Fruit fly (Drosophila melanogaster) whole organism: ENCODE data around the gene nAChRbeta3.
A peak's percentile ranks its signal among the peaks of the same experiment; 100 is the strongest.

ENCODE experiments used
- CG8478 ChIP-seq: fragments of >200 bp; optimal IDR thresholded peaks from 2 replicates; lab custom pipeline; 2018; ENCODE audit warnings: inconsistent platforms
- Dll ChIP-seq: fragments of >200 bp; optimal IDR thresholded peaks from 2 replicates; lab custom pipeline; 2017
- EcR ChIP-seq, 2 experiments: fragments of >200 bp; optimal IDR thresholded peaks; 2 replicates each; lab custom pipeline; 2017; ENCODE audit warnings: missing biosample characterization in 2 of 2, missing genetic modification characterization in 2 of 2, missing genetic modification reagents in 2 of 2
- pan ChIP-seq: fragments of >200 bp; optimal IDR thresholded peaks from 2 replicates; lab custom pipeline; 2017
- psq ChIP-seq: fragments of >200 bp; optimal IDR thresholded peaks from 2 replicates; lab custom pipeline; 2017
- usp ChIP-seq: fragments of >200 bp; optimal IDR thresholded peaks from 2 replicates; lab custom pipeline; 2017; ENCODE audit warnings: missing biosample characterization, missing genetic modification characterization, mixed read lengths

nAChRbeta3 gene

DNA sequence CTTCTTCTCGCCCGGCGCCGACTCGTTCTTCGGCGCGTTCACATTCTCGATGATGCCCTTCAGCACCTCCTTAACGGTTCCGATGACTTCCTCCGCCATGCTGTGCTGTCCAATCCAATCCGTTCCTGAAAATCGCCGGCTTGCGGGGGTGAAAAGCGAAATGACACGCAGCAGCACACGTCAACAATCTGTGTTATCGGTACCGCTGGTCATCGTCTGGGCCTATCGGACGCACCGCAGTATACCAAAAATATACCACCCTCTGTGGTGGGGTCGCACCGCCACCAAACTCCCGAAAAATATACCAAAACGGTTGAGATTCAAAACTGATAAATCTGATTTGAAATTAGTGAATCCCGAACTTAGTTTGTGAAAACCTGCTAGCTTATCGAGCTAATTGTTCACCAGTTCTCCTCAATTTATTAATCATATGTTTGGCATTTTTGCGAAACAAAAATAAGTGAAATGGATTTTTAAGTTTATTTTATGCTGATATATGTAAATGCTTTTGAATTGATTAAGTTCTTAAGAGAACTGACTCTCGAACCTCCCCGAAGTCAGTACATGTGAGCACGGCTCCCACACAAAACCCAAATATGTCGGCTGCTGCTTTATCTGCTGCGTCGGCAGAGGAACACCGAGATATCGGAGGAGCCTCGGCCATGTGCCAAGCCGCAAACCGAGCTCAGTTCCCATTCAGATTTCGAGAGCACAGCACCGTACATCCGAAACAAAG lies at the start of gene nAChRbeta3, which contains the start of gene Spp:
Gene nAChRbeta3 (plus strand): TSS at position 686 of the 736 bp plus-strand sequence.
Gene Spp (minus strand): TSS at position 210 of the 736 bp plus-strand sequence.
- TF ChIP-seq CG8478 (lab: Kevin White, UChicago), result no peak
- TF ChIP-seq psq, result no peak
- TF ChIP-seq usp (GFP tag; lab: Kevin White, UChicago), result no peak
- no peak for TF ChIP-seq pan (lab: Kevin White, UChicago)
- no peak for TF ChIP-seq EcR (GFP tag; optimal IDR thresholded peaks at IDR 0.05; lab: Kevin White, UChicago)
- TF ChIP-seq Dll (lab: Kevin White, UChicago), result no peak

DNA sequence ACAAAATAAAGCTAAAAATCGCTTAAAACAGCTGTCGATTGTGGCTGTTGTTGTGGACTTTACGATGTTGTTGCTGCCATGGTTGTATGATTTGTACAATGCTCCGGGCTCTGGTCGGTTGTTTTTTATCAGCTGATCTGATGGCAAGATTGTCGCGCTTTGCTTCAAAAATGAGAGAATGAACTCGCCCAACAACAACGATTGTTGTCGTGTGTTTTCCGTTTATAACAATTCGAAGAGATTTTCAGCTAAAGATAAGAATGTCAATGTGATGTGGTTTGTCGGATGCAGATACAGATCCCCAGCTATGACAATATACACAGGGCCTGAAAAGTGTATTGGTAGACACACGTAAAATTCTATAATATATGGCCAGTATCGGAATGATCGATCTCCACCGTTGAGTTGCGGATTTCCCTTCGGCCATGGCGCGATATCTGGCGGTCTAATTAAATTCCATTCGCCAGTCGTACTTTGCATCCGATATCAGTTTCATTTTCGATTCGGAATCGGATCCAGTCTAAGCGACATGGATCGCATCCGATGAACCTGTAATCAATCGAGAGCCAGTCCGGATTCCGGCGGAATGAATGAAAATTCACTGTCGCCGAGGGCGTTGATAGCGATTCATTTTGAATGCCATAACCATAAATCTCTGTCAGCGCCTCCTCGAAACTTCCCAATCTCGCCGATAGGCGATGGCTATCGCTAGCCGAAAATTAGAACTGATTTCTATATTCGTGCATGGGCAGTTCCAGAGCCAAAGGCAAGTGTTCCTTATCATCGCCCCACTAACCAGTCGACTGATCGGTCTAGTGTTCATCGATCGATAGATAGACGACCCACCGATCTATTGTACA lies 49.3 kb upstream of the nAChRbeta3 start:
- no peak for TF ChIP-seq CG8478 (lab: Kevin White, UChicago)
- no peak for TF ChIP-seq Dll (lab: Kevin White, UChicago)
- TF ChIP-seq psq, result no peak
- no peak for TF ChIP-seq EcR (GFP tag; optimal IDR thresholded peaks at IDR 0.05; lab: Kevin White, UChicago)
- no peak for TF ChIP-seq pan (lab: Kevin White, UChicago)
- TF ChIP-seq usp (GFP tag; lab: Kevin White, UChicago), result no peak

DNA sequence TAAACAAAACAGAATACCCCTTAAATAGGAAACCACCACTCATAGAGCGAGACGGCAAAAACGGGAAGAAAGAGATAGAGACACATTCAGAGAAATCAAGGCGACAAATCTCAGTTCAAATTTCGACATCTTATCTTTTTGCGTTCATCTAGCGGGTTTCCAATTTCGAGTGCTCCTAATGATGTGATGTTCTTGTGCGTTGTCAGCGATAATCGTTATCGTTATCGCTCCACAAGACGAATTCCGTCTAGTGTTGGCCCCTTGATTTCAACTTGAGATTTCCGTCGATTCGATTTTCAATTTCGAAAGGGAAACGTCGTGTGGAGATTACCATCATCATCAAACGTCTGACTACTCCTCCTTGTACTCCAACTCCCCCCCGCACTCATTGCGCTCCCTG lies 48.5 kb upstream of the nAChRbeta3 start:
- TF ChIP-seq Dll (lab: Kevin White, UChicago), result no peak
- no peak for TF ChIP-seq pan (lab: Kevin White, UChicago)
- no peak for TF ChIP-seq CG8478 (lab: Kevin White, UChicago)
- TF ChIP-seq EcR (GFP tag; optimal IDR thresholded peaks at IDR 0.05; lab: Kevin White, UChicago), result no peak
- TF ChIP-seq psq, result no peak
- no peak for TF ChIP-seq usp (GFP tag; lab: Kevin White, UChicago)

DNA sequence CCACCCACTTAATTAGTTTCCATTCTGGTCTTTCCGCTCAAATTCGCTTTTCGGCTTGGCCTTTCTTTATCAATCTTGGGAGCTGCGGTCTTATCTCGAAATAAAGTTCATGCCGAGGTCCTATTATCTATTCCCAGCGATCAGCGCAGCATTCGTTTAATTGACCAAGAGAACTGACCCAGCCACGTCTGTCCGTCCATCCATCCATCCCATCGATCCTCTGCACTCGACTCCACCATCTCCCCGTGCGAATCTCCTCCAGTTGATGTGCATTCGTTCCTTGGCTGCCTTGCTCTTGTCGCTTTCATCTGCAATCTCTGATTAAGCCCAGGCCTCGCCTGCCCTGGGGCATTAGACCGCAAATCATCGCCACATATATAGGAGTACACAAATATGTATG lies 48.1 kb upstream of the nAChRbeta3 start:
- TF ChIP-seq CG8478 (lab: Kevin White, UChicago) (no peak), EcR (GFP tag; optimal IDR thresholded peaks at IDR 0.05; lab: Kevin White, UChicago) (no peak), Dll (lab: Kevin White, UChicago) (no peak), psq (no peak), pan (lab: Kevin White, UChicago) (no peak), usp (GFP tag; lab: Kevin White, UChicago) (no peak)

DNA sequence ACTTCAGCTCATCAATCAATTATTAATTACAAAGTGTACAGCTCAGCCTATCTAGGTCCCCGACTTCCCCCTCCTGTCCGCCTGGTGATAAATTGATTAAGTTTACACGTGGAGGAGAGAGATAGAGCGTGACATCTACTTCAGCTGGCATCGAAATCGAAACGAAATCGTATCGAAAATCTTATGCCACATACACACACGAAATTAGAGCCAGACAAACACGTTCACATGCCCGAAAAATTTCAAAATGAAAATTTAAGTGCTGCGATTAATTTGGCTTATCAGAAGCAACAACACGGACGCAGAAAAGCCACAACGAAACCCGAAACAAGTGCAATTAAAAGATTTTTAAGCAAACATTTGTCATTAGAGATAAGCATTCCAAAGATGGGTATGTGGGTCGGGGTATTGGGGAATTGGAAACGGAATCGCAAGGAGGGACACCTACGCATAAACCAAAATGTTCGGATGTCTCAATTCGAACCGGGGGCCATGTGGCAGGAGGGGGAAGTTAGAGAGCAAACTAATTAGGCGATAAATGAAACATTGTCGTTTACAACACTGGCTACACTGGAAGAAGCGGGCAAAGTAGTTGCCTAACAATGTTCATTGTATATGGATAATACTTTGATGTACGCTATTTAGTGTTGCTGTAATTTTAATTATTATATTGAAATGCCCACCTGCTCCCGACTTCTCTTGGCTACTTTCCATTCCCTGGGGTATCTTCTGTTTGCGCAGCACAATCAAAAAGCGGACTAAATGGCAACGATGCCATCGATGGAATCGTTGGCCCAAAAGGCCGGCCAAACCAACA lies 47.1 kb upstream of the nAChRbeta3 start:
- TF ChIP-seq Dll (lab: Kevin White, UChicago), result no peak
- TF ChIP-seq EcR (GFP tag; optimal IDR thresholded peaks at IDR 0.05; lab: Kevin White, UChicago), result no peak
- TF ChIP-seq usp (GFP tag; lab: Kevin White, UChicago), result no peak

DNA sequence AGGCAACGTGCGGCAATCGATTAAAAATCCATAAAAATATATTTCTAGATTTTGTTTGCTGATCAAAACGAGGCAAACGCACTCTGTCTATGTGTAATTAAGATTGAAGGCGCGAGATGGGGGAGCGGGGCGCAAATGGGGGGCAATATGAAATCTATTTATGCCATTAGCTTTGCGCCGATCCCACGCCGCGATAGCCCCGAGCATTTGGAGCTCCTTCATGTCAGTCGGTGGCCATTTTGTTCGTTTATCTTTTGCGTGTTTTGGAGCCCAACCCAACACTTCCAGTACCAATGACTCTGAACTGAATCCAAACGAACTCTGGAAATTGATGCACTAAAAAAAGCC lies 46.5 kb upstream of the nAChRbeta3 start:
- TF ChIP-seq Dll (lab: Kevin White, UChicago) (no peak), pan (lab: Kevin White, UChicago) (no peak), usp (GFP tag; lab: Kevin White, UChicago) (no peak), psq (no peak), EcR (GFP tag; optimal IDR thresholded peaks at IDR 0.05; lab: Kevin White, UChicago) (no peak), CG8478 (lab: Kevin White, UChicago) (no peak)

DNA sequence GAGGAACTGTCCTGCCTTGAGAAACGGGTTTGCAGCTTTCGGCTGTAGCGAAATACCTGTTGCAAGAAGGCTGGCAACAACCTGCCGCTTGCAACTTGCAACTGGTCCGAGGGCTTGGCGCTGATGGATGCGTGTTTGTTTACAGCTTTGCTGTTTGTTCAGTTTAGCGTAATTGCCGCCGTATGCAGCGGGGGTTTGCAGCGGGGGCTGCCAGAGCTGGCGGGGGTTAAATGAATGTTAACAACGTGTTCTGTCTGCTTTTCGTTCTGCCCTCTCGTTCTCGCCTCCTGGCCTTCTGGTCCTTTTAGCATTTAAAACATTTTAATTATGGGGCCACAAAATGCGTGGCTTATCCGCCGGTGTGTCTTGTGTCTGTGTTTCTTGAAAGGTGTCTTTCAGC lies 45.0 kb upstream of the nAChRbeta3 start:
- TF ChIP-seq Dll (lab: Kevin White, UChicago) (peak; percentile 49), EcR (GFP tag; optimal IDR thresholded peaks at IDR 0.05; lab: Kevin White, UChicago) (no peak)

DNA sequence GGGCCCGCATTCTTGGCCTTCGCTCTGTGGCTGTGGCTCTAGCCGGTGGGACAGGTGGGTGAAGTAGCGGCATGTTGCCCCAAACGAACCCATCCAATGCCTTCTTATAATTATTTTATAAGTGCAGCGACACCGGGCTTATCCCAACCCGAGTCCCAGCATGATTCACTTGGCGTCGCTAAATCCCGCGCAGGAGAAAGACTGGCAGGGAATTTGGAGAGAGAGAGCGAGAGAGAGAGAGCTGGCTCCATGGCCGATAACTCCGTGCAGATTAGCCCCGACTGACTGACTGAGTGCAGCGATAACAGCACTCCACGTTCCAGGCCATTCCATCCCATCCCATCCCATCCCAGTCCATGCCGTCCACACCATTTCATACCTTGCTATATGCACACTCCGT lies 43.3 kb upstream of the nAChRbeta3 start:
- TF ChIP-seq usp (GFP tag; lab: Kevin White, UChicago), result no peak
- no peak for TF ChIP-seq pan (lab: Kevin White, UChicago)

DNA sequence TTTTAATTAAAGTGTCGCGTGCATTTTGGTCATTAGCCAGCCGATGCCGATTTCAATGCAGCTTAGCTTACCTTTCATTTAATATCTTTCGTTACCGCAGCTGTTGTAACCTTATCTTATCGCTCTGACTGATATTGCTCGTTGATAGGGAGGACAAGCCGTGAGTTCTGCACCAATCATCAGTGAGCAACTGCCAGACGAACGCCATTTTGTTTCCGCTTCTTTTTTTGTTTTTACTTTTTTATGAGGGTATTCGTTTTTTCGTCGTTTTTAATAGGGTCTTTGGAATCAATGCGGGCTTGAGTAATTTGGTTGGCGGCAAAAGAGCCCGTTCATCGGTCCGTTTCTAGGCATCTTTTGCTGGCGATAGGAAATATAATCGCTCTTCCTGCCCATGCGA lies 39.9 kb upstream of the nAChRbeta3 start:
- TF ChIP-seq Dll (lab: Kevin White, UChicago) (no peak), pan (lab: Kevin White, UChicago) (no peak), CG8478 (lab: Kevin White, UChicago) (no peak), EcR (GFP tag; optimal IDR thresholded peaks at IDR 0.05; lab: Kevin White, UChicago) (no peak), psq (no peak), usp (GFP tag; lab: Kevin White, UChicago) (no peak)

DNA sequence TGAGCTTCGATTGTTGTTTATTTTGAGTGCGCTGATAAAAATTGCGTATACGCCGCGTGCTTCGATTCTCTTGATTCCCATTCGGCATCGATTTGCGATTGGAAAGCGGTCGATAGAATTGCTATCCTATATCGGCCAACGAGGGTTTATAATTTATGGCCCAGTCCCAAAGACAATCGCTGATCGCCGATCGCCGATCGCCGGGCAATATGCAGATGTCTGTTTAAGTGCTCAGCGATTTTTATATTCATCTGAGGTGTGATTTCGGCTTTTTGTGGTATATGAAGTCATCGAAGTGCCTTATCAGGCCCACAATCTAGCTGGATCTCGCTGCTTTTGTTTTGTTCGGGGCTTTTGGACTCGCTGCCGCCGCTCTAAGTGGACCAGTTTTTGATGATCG lies 38.5 kb upstream of the nAChRbeta3 start:
- no peak for TF ChIP-seq Dll (lab: Kevin White, UChicago)
- no peak for TF ChIP-seq usp (GFP tag; lab: Kevin White, UChicago)
- no peak for TF ChIP-seq EcR (GFP tag; optimal IDR thresholded peaks at IDR 0.05; lab: Kevin White, UChicago)
- TF ChIP-seq pan (lab: Kevin White, UChicago), result no peak
- TF ChIP-seq psq, result no peak
- no peak for TF ChIP-seq CG8478 (lab: Kevin White, UChicago)

DNA sequence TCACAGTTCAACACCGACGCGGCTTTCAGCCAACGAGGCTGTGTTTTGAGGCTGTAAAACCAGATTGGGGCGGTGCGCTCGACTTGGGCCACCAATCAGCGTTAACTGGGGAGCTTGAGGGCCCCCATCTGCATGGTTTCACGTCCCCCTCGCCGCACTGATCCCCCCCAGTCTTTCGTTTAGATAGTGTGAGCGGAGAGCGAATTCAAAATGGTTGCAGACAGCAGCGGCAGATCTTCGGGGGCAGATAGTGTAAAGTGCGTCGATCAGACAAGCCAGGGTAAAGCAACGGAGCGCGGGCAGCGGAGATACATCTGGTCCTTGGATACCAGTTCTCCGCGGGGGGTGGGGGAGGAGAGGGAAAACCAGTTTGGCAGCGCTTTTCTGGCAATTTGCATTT lies 37.8 kb upstream of the nAChRbeta3 start:
- no peak for TF ChIP-seq EcR (GFP tag; optimal IDR thresholded peaks at IDR 0.05; lab: Kevin White, UChicago)
- no peak for TF ChIP-seq Dll (lab: Kevin White, UChicago)
- no peak for TF ChIP-seq CG8478 (lab: Kevin White, UChicago)
- no peak for TF ChIP-seq pan (lab: Kevin White, UChicago)
- no peak for TF ChIP-seq usp (GFP tag; lab: Kevin White, UChicago)
- TF ChIP-seq psq, result no peak
